Fruit fly (Drosophila melanogaster): ENCODE results near the gene PolD1.
A peak's percentile ranks its signal among the peaks of the same experiment; 100 is the strongest.

PolD1 gene

dm6 chr3L:16004401-16005237 is 17.0 kb upstream of the PolD1 start, which contains the start of the genes hzg and mRpS31 (continued):
- TF ChIP-seq CG7372 (GFP tag; IDR thresholded peaks at IDR 0.05): peak; percentile 66; the same call in 1 of the 2 replicates
- TF ChIP-seq CG14014 (GFP tag; IDR thresholded peaks at IDR 0.05): no peak
- no peak for TF ChIP-seq Optix (GFP tag; IDR thresholded peaks at IDR 0.05)
- TF ChIP-seq E2f1 (GFP tag; IDR thresholded peaks at IDR 0.05): no peak
- peak; percentile 19; the same call in 1 of the 4 replicates for TF ChIP-seq Gug (GFP tag; IDR thresholded peaks at IDR 0.05)
- peak; percentile 46 for TF ChIP-seq CG3995 (GFP tag; optimal IDR thresholded peaks at IDR 0.05)
- peak; percentile 42 for TF ChIP-seq CG12659 (GFP tag; optimal IDR thresholded peaks at IDR 0.05)
- TF ChIP-seq Ada2b (GFP tag; IDR thresholded peaks at IDR 0.05): peak; percentile 33
- TF ChIP-seq tx (GFP tag; optimal IDR thresholded peaks at IDR 0.05): peak; percentile 38
- peak; percentile 52; the same call in 1 of the 2 replicates for TF ChIP-seq Xrp1 (GFP tag; IDR thresholded peaks at IDR 0.05)
- peak; percentile 64 for TF ChIP-seq Fer3 (tag; optimal IDR thresholded peaks at IDR 0.05)
- TF ChIP-seq MBD-R2 (GFP tag; IDR thresholded peaks at IDR 0.05): peak; percentile 49; the same call in 1 of the 2 replicates
- TF ChIP-seq bowl (GFP tag; IDR thresholded peaks at IDR 0.05): no peak
- TF ChIP-seq disco-r (GFP tag; optimal IDR thresholded peaks at IDR 0.05): no peak
- TF ChIP-seq Stat92E (GFP tag; optimal IDR thresholded peaks at IDR 0.05): no peak
- TF ChIP-seq tll (GFP tag; optimal IDR thresholded peaks at IDR 0.05): no peak
- TF ChIP-seq CG30020 (tag; optimal IDR thresholded peaks at IDR 0.05): peak; percentile 57
- TF ChIP-seq bsh (GFP tag; optimal IDR thresholded peaks at IDR 0.05): peak; percentile 55 to 81
- TF ChIP-seq CG1602 (GFP tag; optimal IDR thresholded peaks at IDR 0.05): peak; percentile 54
- TF ChIP-seq CG43689 (GFP tag; IDR thresholded peaks at IDR 0.05): no peak
- no peak; the same call in 2 of the 3 replicates for TF ChIP-seq CG6791 (GFP tag; IDR thresholded peaks at IDR 0.05; ENCODE audit: partially characterized antibody)
- TF ChIP-seq bbx (GFP tag; IDR thresholded peaks at IDR 0.05; ENCODE audit: partially characterized antibody): 0 out of 2 replicates have a peak, but pooled peaks have one; percentile 12
- peak; percentile 39 for TF ChIP-seq CG10431 (GFP tag; optimal IDR thresholded peaks at IDR 0.05)
- no peak for TF ChIP-seq C15 (GFP tag; IDR thresholded peaks at IDR 0.05)
- TF ChIP-seq NfI (GFP tag; optimal IDR thresholded peaks at IDR 0.05): peak; percentile 44
- no peak for TF ChIP-seq HHEX (GFP tag; optimal IDR thresholded peaks at IDR 0.05)
- no peak for TF ChIP-seq knrl (GFP tag; IDR thresholded peaks at IDR 0.05; ENCODE audit: partially characterized antibody)
- TF ChIP-seq Dfd (GFP tag; optimal IDR thresholded peaks at IDR 0.05): no peak
- no peak for TF ChIP-seq hth (optimal IDR thresholded peaks at IDR 0.05)
- TF ChIP-seq GATAe (GFP tag; conservative IDR thresholded peaks at IDR 0.05): no peak
- TF ChIP-seq Taf1 (GFP tag; IDR thresholded peaks at IDR 0.05): peak; percentile 54; the same call in 1 of the 2 replicates
- TF ChIP-seq Hr51 (GFP tag; optimal IDR thresholded peaks at IDR 0.05): peak in 1 of 2 experiments; percentile 57
- TF ChIP-seq CG32772 (GFP tag; IDR thresholded peaks at IDR 0.05): no peak
- peak; percentile 30 for TF ChIP-seq pnt (GFP tag; optimal IDR thresholded peaks at IDR 0.05)
- peak; percentile 41; the same call in 1 of the 2 replicates for TF ChIP-seq sob (GFP tag; IDR thresholded peaks at IDR 0.05)
- TF ChIP-seq Xbp1 (GFP tag; optimal IDR thresholded peaks at IDR 0.05): peak; percentile 54
- TF ChIP-seq CG17802 (tag; optimal IDR thresholded peaks at IDR 0.05): no peak
- peak; percentile 55 for TF ChIP-seq Ssrp (tag; optimal IDR thresholded peaks at IDR 0.05)
- TF ChIP-seq CG2120 (GFP tag; optimal IDR thresholded peaks at IDR 0.05): peak; percentile 80
- TF ChIP-seq nom (GFP tag; optimal IDR thresholded peaks at IDR 0.05): peak; percentile 88
- no peak for TF ChIP-seq CG3407 (GFP tag; optimal IDR thresholded peaks at IDR 0.05)
- TF ChIP-seq CG12071 (GFP tag; optimal IDR thresholded peaks at IDR 0.05): no peak
- TF ChIP-seq Opbp (GFP tag; IDR thresholded peaks at IDR 0.05; ENCODE audit: partially characterized antibody): no peak
- no peak for TF ChIP-seq gcm (GFP tag; optimal IDR thresholded peaks at IDR 0.05)
- TF ChIP-seq MTF-1 (GFP tag; optimal IDR thresholded peaks at IDR 0.05; ENCODE audit: borderline replicate concordance): no peak
- TF ChIP-seq CG6765 (GFP tag; optimal IDR thresholded peaks at IDR 0.05): no peak
- TF ChIP-seq CG10366 (GFP tag; IDR thresholded peaks at IDR 0.05): peak; percentile 47
- no peak for TF ChIP-seq jigr1 (GFP tag; IDR thresholded peaks at IDR 0.05)
